Fruit fly (Drosophila melanogaster) whole organism, embryonic: ENCODE data around the gene mas.
A peak's percentile ranks its signal among the peaks of the same experiment; 100 is the strongest.

Experiments used
- CG10431 ChIP-seq: fragments of 200-800 bp; sonication (Bioruptor generic); optimal IDR thresholded peaks from 3 replicates; lab custom pipeline; 2018; ENCODE audit warnings: missing biosample characterization, mild to moderate bottlenecking, missing genetic modification characterization
- CG11695 ChIP-seq: fragments of 200-800 bp; sonication (Bioruptor generic); IDR thresholded peaks from 3 replicates; pipeline ENCODE4 v1.3.6; 2022; ENCODE audit warnings: missing biosample characterization, missing genetic modification characterization
- CG11723 ChIP-seq: fragments of 200-800 bp; sonication (Bioruptor generic); optimal IDR thresholded peaks from 2 replicates; lab custom pipeline; 2017; ENCODE audit warnings: missing biosample characterization, mild to moderate bottlenecking, missing genetic modification characterization
- CG12071 ChIP-seq: fragments of 200-800 bp; sonication (Bioruptor generic); optimal IDR thresholded peaks from 3 replicates; lab custom pipeline; 2018; ENCODE audit warnings: missing biosample characterization, mild to moderate bottlenecking, missing genetic modification characterization
- CG31388 ChIP-seq: fragments of 200-800 bp; sonication (Bioruptor generic); optimal IDR thresholded peaks from 2 replicates; lab custom pipeline; 2016; ENCODE audit warnings: missing biosample characterization, missing genetic modification characterization
- CG9215 ChIP-seq: fragments of 200-800 bp; sonication (Bioruptor generic); IDR thresholded peaks from 2 replicates; pipeline ENCODE4 v1.3.6; 2022; ENCODE audit warnings: missing biosample characterization, missing genetic modification characterization
- Drgx ChIP-seq: fragments of 200-800 bp; sonication (Bioruptor generic); IDR thresholded peaks from 2 replicates; pipeline ENCODE4 v1.3.6; 2022; ENCODE audit warnings: missing biosample characterization, missing genetic modification characterization
- Pdp1 ChIP-seq, 2 experiments: fragments of 200-800 bp; sonication (Bioruptor generic); optimal IDR thresholded peaks; 3 replicates each; lab custom pipeline; 2016; ENCODE audit warnings: missing biosample characterization in 2 of 2, missing genetic modification characterization in 2 of 2, mild to moderate bottlenecking in 1 of 2, moderate library complexity in 1 of 2
- Vsx1 ChIP-seq: fragments of 200-800 bp; sonication (Bioruptor generic); optimal IDR thresholded peaks from 2 replicates; lab custom pipeline; 2017; ENCODE audit warnings: missing biosample characterization, mild to moderate bottlenecking, missing genetic modification characterization, missing genetic modification reagents

DNA sequence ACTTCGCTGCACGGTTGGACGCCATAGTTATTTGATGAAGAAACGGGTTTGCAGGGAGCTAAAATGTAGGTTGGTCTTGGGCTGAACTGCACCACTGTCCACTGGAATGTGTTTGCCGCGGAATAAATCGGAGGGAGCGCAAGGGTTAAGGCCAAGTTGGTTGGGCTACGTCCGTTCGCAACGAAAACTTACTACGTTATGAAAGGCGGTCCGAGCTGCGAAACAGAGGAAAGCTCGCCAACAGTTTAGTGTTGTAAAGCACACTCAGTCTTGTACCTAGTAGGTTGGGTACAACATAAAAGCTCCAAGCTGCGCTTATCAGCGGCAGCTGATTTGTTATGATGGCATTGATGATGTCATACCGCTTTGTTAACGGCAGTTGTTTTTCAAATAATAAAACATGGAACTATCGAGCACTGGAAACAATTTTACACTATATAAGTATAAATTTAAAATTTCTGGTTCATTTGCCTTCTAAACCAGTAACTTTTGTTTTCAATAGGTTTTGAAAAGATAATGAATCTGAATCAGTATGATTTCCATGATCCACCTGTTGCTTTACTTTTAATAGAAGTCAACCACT, 45.0 kb downstream of the mas start, which contains the start of gene Chd64:
- peak; percentile 47 for TF ChIP-seq CG12071
- no peak for TF ChIP-seq CG9215 (GFP tag; lab: Robert Waterston, UW)
- peak; percentile 58; the same call in 2 of the 3 replicates for TF ChIP-seq CG11695
- peak; percentile 21 for TF ChIP-seq Vsx1
- no peak for TF ChIP-seq CG31388 (GFP tag; lab: Kevin White, UChicago)
- TF ChIP-seq Pdp1 (GFP tag; optimal IDR thresholded peaks at IDR 0.05; lab: Kevin White, UChicago): peak in 1 of 2 experiments; percentile 97
- TF ChIP-seq CG10431: no peak
- TF ChIP-seq CG11723 (GFP tag; lab: Kevin White, UChicago): peak; percentile 19
- TF ChIP-seq Drgx (GFP tag; lab: Robert Waterston, UW): no peak; the same call in 1 of the 2 replicates
